Fruit fly (Drosophila melanogaster) whole organism: ENCODE measurements around the gene CG33946.
A peak's percentile ranks its signal among the peaks of the same experiment; 100 is the strongest.

Source experiments
- Dll ChIP-seq: fragments of >200 bp; optimal IDR thresholded peaks from 2 replicates; lab custom pipeline; 2017
- EcR ChIP-seq, 2 experiments: fragments of >200 bp; optimal IDR thresholded peaks; 2 replicates each; lab custom pipeline; 2017; ENCODE audit warnings: missing biosample characterization in 2 of 2, missing genetic modification characterization in 2 of 2, missing genetic modification reagents in 2 of 2
- pan ChIP-seq: fragments of >200 bp; optimal IDR thresholded peaks from 2 replicates; lab custom pipeline; 2017
- psq ChIP-seq: fragments of >200 bp; optimal IDR thresholded peaks from 2 replicates; lab custom pipeline; 2017

dm6 chr3L:6218517-6219155 lies 1.7 kb upstream of the CG33946 start:
- no peak for TF ChIP-seq Dll (lab: Kevin White, UChicago)
- TF ChIP-seq pan (lab: Kevin White, UChicago), result no peak
- no peak for TF ChIP-seq EcR (GFP tag; optimal IDR thresholded peaks at IDR 0.05; lab: Kevin White, UChicago)
- peak; percentile 9 for TF ChIP-seq psq (lab: Kevin White, UChicago)
